Worm (Caenorhabditis elegans): ENCODE measurements around the gene str-249.

The str-249 gene

ce11 chrIV:7175346-7175745 lies 11.3 kb downstream of the str-249 start, which contains the start of gene C42D4.19:
Gene C42D4.19, plus strand, starts transcription at chrIV:7175646.
- no peak for TF ChIP-seq che-1 (tag; optimal IDR thresholded peaks at IDR 0.05)
- TF ChIP-seq fkh-6 (tag; optimal IDR thresholded peaks at IDR 0.05) = no peak
- no peak for TF ChIP-seq ceh-31 (tag; optimal IDR thresholded peaks at IDR 0.05)
- no peak for TF ChIP-seq hlh-15 (tag; optimal IDR thresholded peaks at IDR 0.05)
- no peak for TF ChIP-seq hlh-6 (tag; optimal IDR thresholded peaks at IDR 0.05)
- TF ChIP-seq hlh-13 (GFP tag; optimal IDR thresholded peaks at IDR 0.05) = no peak
- no peak for TF ChIP-seq ztf-16 (tag; optimal IDR thresholded peaks at IDR 0.05)
- TF ChIP-seq unc-3 (GFP tag; conservative IDR thresholded peaks at IDR 0.05) = no peak
- no peak for TF ChIP-seq unc-3 (tag; optimal IDR thresholded peaks at IDR 0.05)
- TF ChIP-seq C08G9.2 (tag; optimal IDR thresholded peaks at IDR 0.05) = no peak
- no peak for TF ChIP-seq gmeb-2 (tag; optimal IDR thresholded peaks at IDR 0.05)
- no peak for TF ChIP-seq npax-4 (tag; optimal IDR thresholded peaks at IDR 0.05)
- no peak for TF ChIP-seq syd-9 (tag; optimal IDR thresholded peaks at IDR 0.05)
- TF ChIP-seq K09A11.1 (tag; optimal IDR thresholded peaks at IDR 0.05; ENCODE audit: insufficient read depth) = no peak
- TF ChIP-seq ttx-3 (tag; optimal IDR thresholded peaks at IDR 0.05) = no peak
- TF ChIP-seq pat-9 (tag; optimal IDR thresholded peaks at IDR 0.05) = no peak
- no peak for TF ChIP-seq sdc-2 (tag; optimal IDR thresholded peaks at IDR 0.05)
- no peak for TF ChIP-seq F13H6.1 (tag; optimal IDR thresholded peaks at IDR 0.05)
- no peak for TF ChIP-seq ceh-30 (tag; optimal IDR thresholded peaks at IDR 0.05)
- no peak for TF ChIP-seq nfya-1 (tag; optimal IDR thresholded peaks at IDR 0.05)
- TF ChIP-seq nhr-11 (tag; optimal IDR thresholded peaks at IDR 0.05) = no peak

ce11 chrIV:7173489-7173888 lies 13.2 kb downstream of the str-249 start, which contains the start of gene str-1:
Gene str-1, plus strand, starts transcription at chrIV:7173789.
- TF ChIP-seq ceh-6 (GFP tag; optimal IDR thresholded peaks at IDR 0.05) (no peak), sox-4 (tag; optimal IDR thresholded peaks at IDR 0.05) (no peak), eyg-1 (tag; optimal IDR thresholded peaks at IDR 0.05) (no peak), ztf-16 (tag; optimal IDR thresholded peaks at IDR 0.05) (no peak), ceh-22 (tag; optimal IDR thresholded peaks at IDR 0.05) (no peak), zip-5 (tag; optimal IDR thresholded peaks at IDR 0.05) (no peak), lin-11 (tag; optimal IDR thresholded peaks at IDR 0.05) (no peak), ttx-3 (tag; optimal IDR thresholded peaks at IDR 0.05) (no peak), hlh-30 (tag; optimal IDR thresholded peaks at IDR 0.05; ENCODE audit: insufficient read depth) (no peak), npax-4 (tag; optimal IDR thresholded peaks at IDR 0.05) (no peak), nhr-11 (tag; optimal IDR thresholded peaks at IDR 0.05) (no peak)

- TF ChIP-seq hlh-8 (tag; optimal IDR thresholded peaks at IDR 0.05) = no peak
- no peak for TF ChIP-seq T23F11.4 (GFP tag; optimal IDR thresholded peaks at IDR 0.05)
- TF ChIP-seq fax-1 (tag; optimal IDR thresholded peaks at IDR 0.05) = no peak
- no peak for TF ChIP-seq ceh-18 (tag; optimal IDR thresholded peaks at IDR 0.05)
Measured at ce11 chrIV:7171222-7171621, 15.4 kb downstream of the str-249 start, which contains the start of gene str-220. Gene str-220, minus strand, starts transcription at chrIV:7171322.

ce11 chrIV:7167983-7168760 lies 18.5 kb downstream of the str-249 start, which contains the start of gene skr-16:
Gene skr-16, plus strand, starts transcription at chrIV:7168710.
- TF ChIP-seq hlh-30 (tag; optimal IDR thresholded peaks at IDR 0.05; ENCODE audit: insufficient read depth) (peak; percentile 45), ceh-2 (tag; optimal IDR thresholded peaks at IDR 0.05) (no peak)

- peak; percentile 4 for TF ChIP-seq hlh-30 (tag; optimal IDR thresholded peaks at IDR 0.05; ENCODE audit: insufficient read depth)
- TF ChIP-seq ceh-31 (tag; optimal IDR thresholded peaks at IDR 0.05) = no peak
- no peak for TF ChIP-seq madf-2 (tag; optimal IDR thresholded peaks at IDR 0.05)
Measured at ce11 chrIV:7166553-7166952, 20.1 kb downstream of the str-249 start, which contains the start of gene C42D4.18. Gene C42D4.18, plus strand, starts transcription at chrIV:7166783.

All from whole organism, late embryonic.